Worm (Caenorhabditis elegans): ENCODE results near the gene ZK688.11.

Gene ZK688.11

ce11 chrIII:7903427-7903826 is 18.7 kb upstream of the ZK688.11 start (continued):
- TF ChIP-seq athp-1 (tag; optimal IDR thresholded peaks at IDR 0.05) (no peak), T07F8.4 (tag; optimal IDR thresholded peaks at IDR 0.05) (no peak), F52B5.7 (tag; optimal IDR thresholded peaks at IDR 0.05) (no peak)

ce11 chrIII:7900733-7901132 is 16.0 kb upstream of the ZK688.11 start, which contains the start of gene best-24:
Gene best-24 (plus strand): TSS chrIII:7901033.
- no peak for TF ChIP-seq ztf-22 (GFP tag; optimal IDR thresholded peaks at IDR 0.05)
- no peak for TF ChIP-seq ztf-26 (tag; optimal IDR thresholded peaks at IDR 0.05)
- no peak for TF ChIP-seq snpc-3.4 (tag; optimal IDR thresholded peaks at IDR 0.05)
- no peak for TF ChIP-seq ceh-79 (tag; optimal IDR thresholded peaks at IDR 0.05)
- TF ChIP-seq sdz-38 (tag; optimal IDR thresholded peaks at IDR 0.05): no peak

ce11 chrIII:7897733-7898132 is 13.0 kb upstream of the ZK688.11 start:
- TF ChIP-seq somi-1 (GFP tag; optimal IDR thresholded peaks at IDR 0.05): peak; percentile 19
- no peak for TF ChIP-seq aptf-2 (GFP tag; conservative IDR thresholded peaks at IDR 0.05)

ce11 chrIII:7896925-7897324 is 12.2 kb upstream of the ZK688.11 start, which contains the start of gene ZK688.10:
Gene ZK688.10 (minus strand): TSS chrIII:7897025.
- TF ChIP-seq F37B4.10 (GFP tag; IDR thresholded peaks at IDR 0.05) (no peak), tbx-9 (tag; optimal IDR thresholded peaks at IDR 0.05; ENCODE audit: borderline replicate concordance) (no peak), gei-17 (GFP tag; optimal IDR thresholded peaks at IDR 0.05) (no peak), mel-28 (tag; optimal IDR thresholded peaks at IDR 0.05; ENCODE audit: borderline replicate concordance) (no peak), snpc-1.1 (tag; optimal IDR thresholded peaks at IDR 0.05; ENCODE audit: insufficient read depth) (no peak), atf-7 (tag; optimal IDR thresholded peaks at IDR 0.05) (no peak), madf-6 (GFP tag; IDR thresholded peaks at IDR 0.05) (no peak), attf-5 (GFP tag; optimal IDR thresholded peaks at IDR 0.05) (no peak), ama-1 (optimal IDR thresholded peaks at IDR 0.05) (no peak), ama-1 (GFP tag; optimal IDR thresholded peaks at IDR 0.05) (no peak), ccch-3 (GFP tag; optimal IDR thresholded peaks at IDR 0.05) (no peak), athp-1 (tag; optimal IDR thresholded peaks at IDR 0.05) (no peak), Y67H2A.10 (GFP tag; conservative IDR thresholded peaks at IDR 0.05) (no peak), ztf-26 (tag; optimal IDR thresholded peaks at IDR 0.05) (no peak), pha-4 (tag; optimal IDR thresholded peaks at IDR 0.05) (no peak), C06A6.2 (GFP tag; conservative IDR thresholded peaks at IDR 0.05) (no peak), F57C9.4 (tag; optimal IDR thresholded peaks at IDR 0.05) (no peak)

- no peak for TF ChIP-seq cebp-1 (GFP tag; IDR thresholded peaks at IDR 0.05)
- no peak for TF ChIP-seq cebp-1 (tag; optimal IDR thresholded peaks at IDR 0.05)
- TF ChIP-seq B0336.3 (GFP tag; IDR thresholded peaks at IDR 0.05): no peak
- no peak for TF ChIP-seq dox-1 (GFP tag; IDR thresholded peaks at IDR 0.05)
- no peak for TF ChIP-seq tbp1 (GFP tag; optimal IDR thresholded peaks at IDR 0.05)
- TF ChIP-seq aptf-3 (GFP tag; IDR thresholded peaks at IDR 0.05): no peak
- no peak for TF ChIP-seq hsf-1 (GFP tag; IDR thresholded peaks at IDR 0.05)
- TF ChIP-seq nfya-2 (GFP tag; IDR thresholded peaks at IDR 0.05): no peak
- TF ChIP-seq madf-6 (GFP tag; IDR thresholded peaks at IDR 0.05): no peak
- no peak for TF ChIP-seq F23B12.7 (tag; optimal IDR thresholded peaks at IDR 0.05; ENCODE audit: insufficient read depth)
- no peak for TF ChIP-seq let-607 (tag; optimal IDR thresholded peaks at IDR 0.05)
- no peak for TF ChIP-seq Y95B8A.8 (GFP tag; IDR thresholded peaks at IDR 0.05)
- TF ChIP-seq pha-4 (tag; optimal IDR thresholded peaks at IDR 0.05): no peak
- no peak for TF ChIP-seq madf-10 (tag; optimal IDR thresholded peaks at IDR 0.05)
- no peak for TF ChIP-seq nfya-1 (tag; optimal IDR thresholded peaks at IDR 0.05; ENCODE audit: borderline replicate concordance, insufficient read depth)
- TF ChIP-seq C06A6.2 (GFP tag; conservative IDR thresholded peaks at IDR 0.05): no peak
These were observed 10.0 kb upstream of the ZK688.11 start, which contains the start of gene ZK688.4 for ce11 chrIII:7894724-7895123. Gene ZK688.4 (plus strand): TSS chrIII:7895024.
